Fruit fly (Drosophila melanogaster) whole organism, embryonic: Measurements from ENCODE around the gene Rab5.

Experiments
- BEAF-32 ChIP-seq: fragments of 200-800 bp; sonication (Bioruptor generic); optimal IDR thresholded peaks from 3 replicates; lab custom pipeline; 2017; ENCODE audit warnings: missing biosample characterization, missing genetic modification characterization, mild to moderate bottlenecking, moderate library complexity, missing genetic modification reagents
- CG10979 ChIP-seq: fragments of 200-800 bp; sonication (Bioruptor generic); optimal IDR thresholded peaks from 2 replicates; lab custom pipeline; 2018; ENCODE audit warnings: missing biosample characterization, mild to moderate bottlenecking, missing genetic modification characterization, moderate library complexity
- CG11085 ChIP-seq: fragments of 200-800 bp; sonication (Bioruptor generic); IDR thresholded peaks from 2 replicates; pipeline ENCODE4 v1.3.6; 2022; ENCODE audit warnings: missing biosample characterization, missing genetic modification characterization
- CG11504 ChIP-seq: fragments of 200-800 bp; sonication (Bioruptor generic); optimal IDR thresholded peaks from 3 replicates; lab custom pipeline; 2019; ENCODE audit warnings: missing biosample characterization, mild to moderate bottlenecking, missing genetic modification characterization, moderate library complexity
- CG12104 ChIP-seq: fragments of 200-800 bp; sonication (Bioruptor generic); optimal IDR thresholded peaks from 3 replicates; lab custom pipeline; 2016; ENCODE audit warnings: missing biosample characterization, missing genetic modification characterization
- CG12299 ChIP-seq: fragments of 200-800 bp; sonication (Bioruptor generic); optimal IDR thresholded peaks from 2 replicates; lab custom pipeline; 2018; ENCODE audit warnings: missing biosample characterization, mild to moderate bottlenecking, missing genetic modification characterization
- CG13287 ChIP-seq: fragments of 200-800 bp; sonication (Bioruptor generic); IDR thresholded peaks from 2 replicates; pipeline ENCODE4 v1.3.6; 2022; ENCODE audit warnings: missing biosample characterization, missing genetic modification characterization; ENCODE audit not compliant: partially characterized antibody
- CG13624 ChIP-seq: fragments of 200-800 bp; sonication (Bioruptor generic); optimal IDR thresholded peaks from 2 replicates; lab custom pipeline; 2016; ENCODE audit warnings: missing biosample characterization, missing genetic modification characterization
- CG1647 ChIP-seq: fragments of 200-800 bp; sonication (Bioruptor generic); optimal IDR thresholded peaks from 3 replicates; lab custom pipeline; 2016; ENCODE audit warnings: missing biosample characterization, missing genetic modification characterization
- CG17385 ChIP-seq: fragments of 200-800 bp; sonication (Bioruptor generic); optimal IDR thresholded peaks from 3 replicates; lab custom pipeline; 2018; ENCODE audit warnings: missing biosample characterization, mild to moderate bottlenecking, missing genetic modification characterization
- CG17612 ChIP-seq: fragments of 200-800 bp; sonication (Bioruptor generic); IDR thresholded peaks from 2 replicates; pipeline ENCODE4 v1.3.6; 2022; ENCODE audit warnings: missing biosample characterization, missing genetic modification characterization
- CG18262 ChIP-seq: fragments of 200-800 bp; optimal IDR thresholded peaks from 3 replicates; lab custom pipeline; 2019; ENCODE audit warnings: missing biosample characterization, mild to moderate bottlenecking, missing genetic modification characterization, moderate library complexity
- CG18599 ChIP-seq: fragments of 200-800 bp; sonication (Bioruptor generic); optimal IDR thresholded peaks from 3 replicates; lab custom pipeline; 2017; ENCODE audit warnings: missing biosample characterization, missing genetic modification characterization, mild to moderate bottlenecking, moderate library complexity, missing genetic modification reagents
- CG31441 ChIP-seq: fragments of 200-800 bp; sonication (Bioruptor generic); IDR thresholded peaks from 2 replicates; pipeline ENCODE4 v1.3.6; 2022; ENCODE audit warnings: missing biosample characterization, missing genetic modification characterization
- CG34376 ChIP-seq: fragments of 200-800 bp; sonication (Bioruptor generic); optimal IDR thresholded peaks from 2 replicates; lab custom pipeline; 2018; ENCODE audit warnings: missing biosample characterization, mild to moderate bottlenecking, missing genetic modification characterization
- CG3995 ChIP-seq: fragments of 200-800 bp; sonication (Bioruptor generic); optimal IDR thresholded peaks from 3 replicates; lab custom pipeline; 2016; ENCODE audit warnings: missing biosample characterization, missing genetic modification characterization
- CG4820 ChIP-seq: fragments of 200-800 bp; sonication (Bioruptor generic); optimal IDR thresholded peaks from 3 replicates; lab custom pipeline; 2016; ENCODE audit warnings: missing biosample characterization, missing genetic modification characterization
- CG6272 ChIP-seq: fragments of 200-800 bp; sonication (Bioruptor generic); IDR thresholded peaks from 2 replicates; pipeline ENCODE4 v1.3.6; 2022; ENCODE audit warnings: missing biosample characterization, missing genetic modification characterization
- CG7745 ChIP-seq: fragments of 200-800 bp; sonication (Bioruptor generic); optimal IDR thresholded peaks from 2 replicates; lab custom pipeline; 2018; ENCODE audit warnings: missing biosample characterization, mild to moderate bottlenecking, missing genetic modification characterization, moderate library complexity
- CG7987 ChIP-seq: fragments of 200-800 bp; sonication (Bioruptor generic); optimal IDR thresholded peaks from 2 replicates; lab custom pipeline; 2018; ENCODE audit warnings: missing biosample characterization, mild to moderate bottlenecking, missing genetic modification characterization, moderate library complexity
- CG9215 ChIP-seq: fragments of 200-800 bp; sonication (Bioruptor generic); IDR thresholded peaks from 2 replicates; pipeline ENCODE4 v1.3.6; 2022; ENCODE audit warnings: missing biosample characterization, missing genetic modification characterization
- Dad ChIP-seq: fragments of 200-800 bp; sonication (Bioruptor generic); optimal IDR thresholded peaks from 3 replicates; lab custom pipeline; 2016; ENCODE audit warnings: missing biosample characterization, missing genetic modification characterization
- Drgx ChIP-seq: fragments of 200-800 bp; sonication (Bioruptor generic); IDR thresholded peaks from 2 replicates; pipeline ENCODE4 v1.3.6; 2022; ENCODE audit warnings: missing biosample characterization, missing genetic modification characterization
- HLH3B ChIP-seq: fragments of 200-800 bp; sonication (Bioruptor generic); IDR thresholded peaks from 2 replicates; pipeline ENCODE4 v1.3.6; 2022; ENCODE audit warnings: missing biosample characterization, missing genetic modification characterization
- Hr78 ChIP-seq, 2 experiments: fragments of 200-800 bp in 1 of 2; fragments of >200 bp in 1 of 2; sonication (Bioruptor generic) in 1 of 2; optimal IDR thresholded peaks; 2 replicates each; lab custom pipeline; 2017 to 2019; ENCODE audit warnings: missing biosample characterization in 2 of 2, missing genetic modification characterization in 2 of 2, mild to moderate bottlenecking in 1 of 2, moderate library complexity in 1 of 2
- MBD-R2 ChIP-seq: fragments of 200-800 bp; sonication (Bioruptor generic); IDR thresholded peaks from 2 replicates; pipeline ENCODE4 v1.3.6; 2022; ENCODE audit warnings: missing biosample characterization, missing genetic modification characterization
- MTF-1 ChIP-seq: fragments of 200-800 bp; sonication (Bioruptor generic); optimal IDR thresholded peaks from 2 replicates; lab custom pipeline; 2018; ENCODE audit warnings: missing biosample characterization, mild to moderate bottlenecking, missing genetic modification characterization, borderline replicate concordance
- Oli ChIP-seq: fragments of 200-800 bp; sonication (Bioruptor generic); optimal IDR thresholded peaks from 2 replicates; lab custom pipeline; 2018; ENCODE audit warnings: missing biosample characterization, mild to moderate bottlenecking, missing genetic modification characterization, moderate library complexity
- Pdp1 ChIP-seq, 2 experiments: fragments of 200-800 bp; sonication (Bioruptor generic); optimal IDR thresholded peaks; 3 replicates each; lab custom pipeline; 2016; ENCODE audit warnings: missing biosample characterization in 2 of 2, missing genetic modification characterization in 2 of 2, mild to moderate bottlenecking in 1 of 2, moderate library complexity in 1 of 2
- Ptx1 ChIP-seq: fragments of 200-800 bp; sonication (Bioruptor generic); IDR thresholded peaks from 2 replicates; pipeline ENCODE4 v1.3.6; 2022; ENCODE audit warnings: missing biosample characterization, missing genetic modification characterization
- Sox100B ChIP-seq: fragments of 200-800 bp; sonication (Bioruptor generic); optimal IDR thresholded peaks from 3 replicates; lab custom pipeline; 2018; ENCODE audit warnings: missing biosample characterization, mild to moderate bottlenecking, missing genetic modification characterization
- Tbp ChIP-seq: fragments of >200 bp; optimal IDR thresholded peaks from 2 replicates; lab custom pipeline; 2018; ENCODE audit warnings: missing biosample characterization, missing genetic modification characterization
- ab ChIP-seq: fragments of 200-800 bp; sonication (Bioruptor generic); optimal IDR thresholded peaks from 2 replicates; lab custom pipeline; 2016; ENCODE audit warnings: missing biosample characterization, missing genetic modification characterization
- ap ChIP-seq: fragments of 200-800 bp; sonication (Bioruptor generic); IDR thresholded peaks from 2 replicates; pipeline ENCODE4 v1.3.6; 2022; ENCODE audit warnings: missing biosample characterization, missing genetic modification characterization
- chinmo ChIP-seq: fragments of 200-800 bp; sonication (Bioruptor generic); IDR thresholded peaks from 4 replicates; pipeline ENCODE4 v1.3.6; 2022; ENCODE audit warnings: missing biosample characterization, missing genetic modification characterization; ENCODE audit not compliant: partially characterized antibody
- croc ChIP-seq: fragments of 200-800 bp; sonication (Bioruptor generic); conservative IDR thresholded peaks from 3 replicates; pipeline ENCODE4 v1.3.6; 2022; ENCODE audit warnings: missing biosample characterization, missing genetic modification characterization
- ems ChIP-seq: fragments of 200-800 bp; sonication (Bioruptor generic); optimal IDR thresholded peaks from 3 replicates; lab custom pipeline; 2016; ENCODE audit warnings: missing biosample characterization, missing genetic modification characterization
- eve ChIP-seq, 2 experiments: fragments of >200 bp; optimal IDR thresholded peaks; 2 replicates each; lab custom pipeline; 2017; ENCODE audit warnings: missing biosample characterization in 2 of 2, missing genetic modification characterization in 2 of 2
- gsb ChIP-seq: fragments of 200-800 bp; sonication (Bioruptor generic); IDR thresholded peaks from 2 replicates; pipeline ENCODE4 v1.3.6; 2022; ENCODE audit warnings: missing biosample characterization, missing genetic modification characterization
- hbn ChIP-seq: fragments of 200-800 bp; sonication (Bioruptor generic); IDR thresholded peaks from 2 replicates; pipeline ENCODE4 v1.3.6; 2022; ENCODE audit warnings: missing biosample characterization, missing genetic modification characterization; ENCODE audit not compliant: partially characterized antibody
- her ChIP-seq: fragments of 200-800 bp; sonication (Bioruptor generic); optimal IDR thresholded peaks from 2 replicates; lab custom pipeline; 2016; ENCODE audit warnings: missing biosample characterization, missing genetic modification characterization
- lab ChIP-seq: fragments of 200-800 bp; sonication (Bioruptor generic); optimal IDR thresholded peaks from 3 replicates; lab custom pipeline; 2017; ENCODE audit warnings: missing biosample characterization, missing genetic modification characterization, mild to moderate bottlenecking, moderate library complexity, missing genetic modification reagents
- row ChIP-seq: fragments of 200-800 bp; sonication (Bioruptor generic); IDR thresholded peaks from 3 replicates; pipeline ENCODE4 v1.3.6; 2022; ENCODE audit warnings: missing biosample characterization, missing genetic modification characterization
- salm ChIP-seq: fragments of 200-800 bp; sonication (Bioruptor generic); optimal IDR thresholded peaks from 2 replicates; lab custom pipeline; 2018; ENCODE audit warnings: missing biosample characterization, mild to moderate bottlenecking, missing genetic modification characterization
- trh ChIP-seq: fragments of 200-800 bp; sonication (Bioruptor generic); optimal IDR thresholded peaks from 2 replicates; lab custom pipeline; 2016; ENCODE audit warnings: missing biosample characterization, missing genetic modification characterization
- tup ChIP-seq: fragments of 200-800 bp; sonication (Bioruptor generic); optimal IDR thresholded peaks from 2 replicates; lab custom pipeline; 2016; ENCODE audit warnings: missing biosample characterization, mild to moderate bottlenecking, missing genetic modification characterization, moderate library complexity
- zf30C ChIP-seq: fragments of 200-800 bp; sonication (Bioruptor generic); optimal IDR thresholded peaks from 3 replicates; lab custom pipeline; 2018; ENCODE audit warnings: missing biosample characterization, mild to moderate bottlenecking, missing genetic modification characterization

The Rab5 gene

dm6 chr2L:2373818-2374746 lies 9.0 kb upstream of the Rab5 start, which contains the start of the genes CG3609 and CG15390 (continued):
- TF ChIP-seq CG4820 (peak; percentile 76), lab (GFP tag; lab: Kevin White, UChicago) (peak; percentile 80), salm (tag; lab: Kevin White, UChicago) (peak; percentile 9), CG13624 (GFP tag; lab: Kevin White, UChicago) (peak; percentile 96), CG9215 (peak; percentile 68), CG12104 (GFP tag; lab: Kevin White, UChicago) (peak; percentile 22), CG11085 (GFP tag; lab: Robert Waterston, UW) (peak; percentile 59; the same call in 1 of the 2 replicates), Tbp (GFP tag; lab: Kevin White, UChicago) (no peak), Oli (tag; lab: Kevin White, UChicago) (peak; percentile 30), CG31441 (GFP tag; lab: Robert Waterston, UW) (peak; percentile 69), zf30C (GFP tag; lab: Kevin White, UChicago) (peak; percentile 11), CG1647 (peak; percentile 85), CG10979 (tag; lab: Kevin White, UChicago) (peak; percentile 64), CG34376 (peak; percentile 88), trh (GFP tag; lab: Kevin White, UChicago) (peak; percentile 57), MTF-1 (GFP tag; lab: Kevin White, UChicago) (peak; percentile 69), Ptx1 (GFP tag; lab: Robert Waterston, UW) (peak; percentile 71), CG7745 (no peak), Hr78 (GFP tag; optimal IDR thresholded peaks at IDR 0.05; lab: Kevin White, UChicago) (peak in 1 of 2 experiments; percentile 39), Pdp1 (GFP tag; optimal IDR thresholded peaks at IDR 0.05; lab: Kevin White, UChicago) (peak; percentile 83 to 92), CG13287 (GFP tag; lab: Robert Waterston, UW) (peak; percentile 57), eve (GFP tag; optimal IDR thresholded peaks at IDR 0.05; lab: Kevin White, UChicago) (no peak), CG12299 (tag; lab: Kevin White, UChicago) (peak; percentile 78), ab (GFP tag; lab: Kevin White, UChicago) (peak; percentile 80), row (GFP tag; lab: Robert Waterston, UW) (peak; percentile 98), Dad (GFP tag; lab: Kevin White, UChicago) (peak; percentile 85), her (GFP tag; lab: Kevin White, UChicago) (peak; percentile 94), CG18599 (peak; percentile 88), chinmo (GFP tag; lab: Robert Waterston, UW) (0 out of 4 replicates have a peak, but pooled peaks have one; percentile 54), CG17385 (GFP tag; lab: Kevin White, UChicago) (peak; percentile 99), CG7987 (GFP tag; lab: Kevin White, UChicago) (peak; percentile 72), CG6272 (GFP tag; lab: Robert Waterston, UW) (peak; percentile 84), HLH3B (GFP tag; lab: Robert Waterston, UW) (peak; percentile 76), ap (peak; percentile 30; the same call in 1 of the 2 replicates), MBD-R2 (GFP tag; lab: Robert Waterston, UW) (peak; percentile 97), Drgx (peak; percentile 69), Sox100B (GFP tag; lab: Kevin White, UChicago) (peak; percentile 58), CG17612 (GFP tag; lab: Robert Waterston, UW) (peak; percentile 77), croc (GFP tag; lab: Robert Waterston, UW) (no peak), BEAF-32 (peak; percentile 40), gsb (peak; percentile 51; the same call in 1 of the 2 replicates), tup (GFP tag; lab: Kevin White, UChicago) (peak; percentile 63), ems (GFP tag; lab: Kevin White, UChicago) (peak; percentile 91), CG18262 (tag; lab: Kevin White, UChicago) (peak; percentile 61), CG11504 (tag; lab: Kevin White, UChicago) (peak; percentile 69), CG3995 (peak; percentile 31), hbn (peak; percentile 32; the same call in 1 of the 2 replicates)
